Worm (Caenorhabditis elegans): ENCODE data around the gene F28C6.10.

ce11 chrII:8623396-8623795, 15.6 kb downstream of the F28C6.10 start, which contains the start of gene T22C8.4:
- no peak for TF ChIP-seq nhr-23 (tag; optimal IDR thresholded peaks at IDR 0.05)
- TF ChIP-seq lin-39 (tag; optimal IDR thresholded peaks at IDR 0.05): no peak
- no peak for TF ChIP-seq ztf-4 (tag; optimal IDR thresholded peaks at IDR 0.05)
- TF ChIP-seq nhr-25 (tag; optimal IDR thresholded peaks at IDR 0.05): no peak
- no peak for TF ChIP-seq nhr-11 (tag; optimal IDR thresholded peaks at IDR 0.05)
- TF ChIP-seq nhr-76 (tag; optimal IDR thresholded peaks at IDR 0.05): no peak
- no peak for TF ChIP-seq ama-1 (optimal IDR thresholded peaks at IDR 0.05)
- no peak for TF ChIP-seq nhr-28 (tag; optimal IDR thresholded peaks at IDR 0.05)
- TF ChIP-seq jun-1 (tag; optimal IDR thresholded peaks at IDR 0.05): no peak
- no peak for TF ChIP-seq skn-1 (tag; optimal IDR thresholded peaks at IDR 0.05)
